Fruit fly (Drosophila melanogaster): ENCODE data around the gene Paics.

The Paics gene

dm6 chrX:12750928-12751631 lies 9.3 kb downstream of the Paics start (continued):
- peak; percentile 100 for TF ChIP-seq dac (GFP tag; optimal IDR thresholded peaks at IDR 0.05)
- TF ChIP-seq cyc (GFP tag; optimal IDR thresholded peaks at IDR 0.05): peak; percentile 100
- peak; percentile 99 for TF ChIP-seq CG1621 (tag; optimal IDR thresholded peaks at IDR 0.05)
- peak; percentile 100 for TF ChIP-seq Lpt (GFP tag; optimal IDR thresholded peaks at IDR 0.05)
- TF ChIP-seq CG32006 (GFP tag; optimal IDR thresholded peaks at IDR 0.05): peak; percentile 100
- peak; percentile 100 for TF ChIP-seq net (GFP tag; optimal IDR thresholded peaks at IDR 0.05)
- TF ChIP-seq CG4318 (GFP tag; optimal IDR thresholded peaks at IDR 0.05): peak; percentile 100
- peak; percentile 99 for TF ChIP-seq Eip93F (GFP tag; optimal IDR thresholded peaks at IDR 0.05)
- peak; percentile 100 for TF ChIP-seq Met (GFP tag; optimal IDR thresholded peaks at IDR 0.05)
- TF ChIP-seq CG11762 (GFP tag; optimal IDR thresholded peaks at IDR 0.05; ENCODE audit: insufficient read depth): peak; percentile 100
- peak; percentile 100 for TF ChIP-seq Gug (GFP tag; IDR thresholded peaks at IDR 0.05)
- peak; percentile 100 for TF ChIP-seq CG8319 (GFP tag; optimal IDR thresholded peaks at IDR 0.05)
- peak; percentile 99 for TF ChIP-seq Sox15 (GFP tag; optimal IDR thresholded peaks at IDR 0.05)
- TF ChIP-seq ss (GFP tag; optimal IDR thresholded peaks at IDR 0.05): peak; percentile 100
- peak; percentile 100 for TF ChIP-seq Hr39 (GFP tag; optimal IDR thresholded peaks at IDR 0.05)
- peak; percentile 100 for TF ChIP-seq CG34406 (GFP tag; optimal IDR thresholded peaks at IDR 0.05)
- peak; percentile 100 for TF ChIP-seq CG10669 (GFP tag; optimal IDR thresholded peaks at IDR 0.05)
- peak; percentile 100 for TF ChIP-seq CG10631 (GFP tag; optimal IDR thresholded peaks at IDR 0.05)
- TF ChIP-seq CG7368 (GFP tag; optimal IDR thresholded peaks at IDR 0.05): peak; percentile 99
- TF ChIP-seq CG8119 (GFP tag; IDR thresholded peaks at IDR 0.05): peak; percentile 100
- peak; percentile 100 for TF ChIP-seq pdm3 (GFP tag; optimal IDR thresholded peaks at IDR 0.05)
- TF ChIP-seq Sox14 (GFP tag; optimal IDR thresholded peaks at IDR 0.05): peak; percentile 100
- peak; percentile 100 for TF ChIP-seq CG11294 (GFP tag; IDR thresholded peaks at IDR 0.05)
- TF ChIP-seq CG8632 (GFP tag; optimal IDR thresholded peaks at IDR 0.05): peak; percentile 100
- peak; percentile 100 for TF ChIP-seq CG6792 (GFP tag; optimal IDR thresholded peaks at IDR 0.05)
- TF ChIP-seq Eip75B (GFP tag; optimal IDR thresholded peaks at IDR 0.05): peak; percentile 100
- TF ChIP-seq CG6163 (GFP tag; IDR thresholded peaks at IDR 0.05): peak; percentile 100
- peak; percentile 96 for TF ChIP-seq Hr38 (GFP tag; optimal IDR thresholded peaks at IDR 0.05)

dm6 chrX:12750582-12750927 lies 9.9 kb downstream of the Paics start:
- no peak for TF ChIP-seq vri (GFP tag; optimal IDR thresholded peaks at IDR 0.05)

- TF ChIP-seq vri (GFP tag; optimal IDR thresholded peaks at IDR 0.05) (peak; percentile 70), Sox15 (GFP tag; optimal IDR thresholded peaks at IDR 0.05) (no peak), CG1621 (tag; optimal IDR thresholded peaks at IDR 0.05) (peak; percentile 52), spab (GFP tag; optimal IDR thresholded peaks at IDR 0.05) (peak; percentile 6), CG10669 (GFP tag; optimal IDR thresholded peaks at IDR 0.05) (peak; percentile 49), CG6808 (GFP tag; optimal IDR thresholded peaks at IDR 0.05) (peak; percentile 57), CG3032 (tag; optimal IDR thresholded peaks at IDR 0.05) (peak; percentile 11), Lpt (GFP tag; optimal IDR thresholded peaks at IDR 0.05) (peak; percentile 30), Eip78C (GFP tag) (peak; percentile 60), Sox102F (GFP tag; optimal IDR thresholded peaks at IDR 0.05) (peak; percentile 22), CG9139 (GFP tag; optimal IDR thresholded peaks at IDR 0.05) (peak; percentile 58), ss (GFP tag; optimal IDR thresholded peaks at IDR 0.05) (peak; percentile 70 to 76), dsx (GFP tag; optimal IDR thresholded peaks at IDR 0.05; ENCODE audit: poor library complexity, severe bottlenecking) (peak; percentile 58), cyc (GFP tag; optimal IDR thresholded peaks at IDR 0.05) (no peak), eg (GFP tag; IDR thresholded peaks at IDR 0.05) (peak; percentile 70), CG3919 (GFP tag; optimal IDR thresholded peaks at IDR 0.05) (no peak), CG32006 (GFP tag; optimal IDR thresholded peaks at IDR 0.05) (no peak), esn (GFP tag; optimal IDR thresholded peaks at IDR 0.05) (no peak), CG15336 (GFP tag; IDR thresholded peaks at IDR 0.05) (peak; percentile 69), achi (GFP tag; optimal IDR thresholded peaks at IDR 0.05) (no peak), CG8119 (GFP tag; IDR thresholded peaks at IDR 0.05) (peak; percentile 62), Hr4 (GFP tag; optimal IDR thresholded peaks at IDR 0.05) (peak; percentile 15), Ets96B (tag; optimal IDR thresholded peaks at IDR 0.05) (peak; percentile 43), CG6276 (GFP tag; optimal IDR thresholded peaks at IDR 0.05) (peak; percentile 70), svp (GFP tag) (no peak), CG4318 (GFP tag; optimal IDR thresholded peaks at IDR 0.05) (no peak), fkh (GFP tag; optimal IDR thresholded peaks at IDR 0.05) (peak; percentile 77)
Observed at dm6 chrX:12749891-12750581, 10.4 kb downstream of the Paics start.

Measured in whole organism, prepupa.